Worm (Caenorhabditis elegans) whole organism, L2 larva: ENCODE data around the gene dcap-1.

Source experiments
- F13H6.1 ChIP-seq: sonication (generic microtip); optimal IDR thresholded peaks from 2 replicates; lab custom pipeline; 2016; ENCODE audit warnings: missing genetic modification characterization, missing compliant biosample characterization
- R02D3.7 ChIP-seq: fragments of 150-350 bp; optimal IDR thresholded peaks from 2 replicates; lab custom pipeline; 2014; ENCODE audit warnings: missing biosample characterization, missing genetic modification characterization
- Y55F3AM.14 ChIP-seq: fragments of 200-800 bp; sonication (Bioruptor generic); optimal IDR thresholded peaks from 2 replicates; lab custom pipeline; 2018; ENCODE audit warnings: mild to moderate bottlenecking, missing genetic modification characterization, missing compliant biosample characterization
- ZK546.5 ChIP-seq: sonication (generic microtip); optimal IDR thresholded peaks from 2 replicates; lab custom pipeline; 2017; ENCODE audit warnings: missing biosample characterization, missing genetic modification characterization
- alr-1 ChIP-seq: fragments of 150-350 bp; optimal IDR thresholded peaks from 2 replicates; lab custom pipeline; 2014; ENCODE audit warnings: missing biosample characterization, missing genetic modification characterization
- aly-2 ChIP-seq: fragments of 150-350 bp; optimal IDR thresholded peaks from 2 replicates; lab custom pipeline; 2014; ENCODE audit warnings: missing biosample characterization, missing genetic modification characterization
- ama-1 ChIP-seq: fragments of 150-350 bp; optimal IDR thresholded peaks from 2 replicates; lab custom pipeline; 2018; ENCODE audit warnings: inconsistent platforms
- blmp-1 ChIP-seq: sonication (generic microtip); optimal IDR thresholded peaks from 2 replicates; lab custom pipeline; 2017; ENCODE audit warnings: missing genetic modification characterization, mild to moderate bottlenecking, missing compliant biosample characterization, antibody characterized with exemption, moderate library complexity; ENCODE audit not compliant: insufficient read depth
- ceh-82 ChIP-seq: fragments of 150-350 bp; optimal IDR thresholded peaks from 2 replicates; lab custom pipeline; 2014; ENCODE audit warnings: missing biosample characterization, missing genetic modification characterization
- crh-2 ChIP-seq: sonication (generic microtip); optimal IDR thresholded peaks from 2 replicates; lab custom pipeline; 2017; ENCODE audit warnings: missing biosample characterization, missing genetic modification characterization
- dmd-4 ChIP-seq: sonication (generic microtip); optimal IDR thresholded peaks from 2 replicates; lab custom pipeline; 2017; ENCODE audit warnings: missing biosample characterization, missing genetic modification characterization
- egl-27 ChIP-seq: sonication (generic microtip); optimal IDR thresholded peaks from 3 replicates; lab custom pipeline; 2017; ENCODE audit warnings: missing biosample characterization, missing genetic modification reagents, missing genetic modification characterization
- elt-1 ChIP-seq: fragments of 150-350 bp; optimal IDR thresholded peaks from 2 replicates; lab custom pipeline; 2014; ENCODE audit warnings: missing biosample characterization, missing genetic modification characterization
- elt-3 ChIP-seq: sonication (generic microtip); optimal IDR thresholded peaks from 2 replicates; lab custom pipeline; 2017; ENCODE audit warnings: missing biosample characterization, missing genetic modification characterization
- fos-1 ChIP-seq: fragments of 150-350 bp; optimal IDR thresholded peaks from 2 replicates; lab custom pipeline; 2014; ENCODE audit warnings: missing biosample characterization, missing genetic modification characterization
- gmeb-1 ChIP-seq: fragments of 150-350 bp; optimal IDR thresholded peaks from 2 replicates; lab custom pipeline; 2014; ENCODE audit warnings: missing biosample characterization, missing genetic modification characterization
- lin-11 ChIP-seq: fragments of 150-350 bp; sonication (generic microtip); optimal IDR thresholded peaks from 2 replicates; lab custom pipeline; 2014; ENCODE audit warnings: missing biosample characterization, missing genetic modification characterization, inconsistent platforms, mixed read lengths
- lin-13 ChIP-seq: fragments of 150-350 bp; optimal IDR thresholded peaks from 2 replicates; lab custom pipeline; 2014; ENCODE audit warnings: missing biosample characterization, missing genetic modification reagents, missing genetic modification characterization
- lin-39 ChIP-seq: fragments of 150-350 bp; optimal IDR thresholded peaks from 2 replicates; lab custom pipeline; 2014; ENCODE audit warnings: missing biosample characterization, missing genetic modification reagents, missing genetic modification characterization
- lsy-2 ChIP-seq, 2 experiments: fragments of 150-350 bp in 1 of 2; sonication (generic microtip) in 1 of 2; optimal IDR thresholded peaks; 2 replicates each; lab custom pipeline; 2014 to 2017; ENCODE audit warnings: missing biosample characterization in 2 of 2, missing genetic modification characterization in 2 of 2
- mab-5 ChIP-seq: fragments of 150-350 bp; optimal IDR thresholded peaks from 2 replicates; lab custom pipeline; 2014; ENCODE audit warnings: missing biosample characterization, missing genetic modification characterization
- mbf-1 ChIP-seq: sonication (generic microtip); optimal IDR thresholded peaks from 2 replicates; lab custom pipeline; 2017; ENCODE audit warnings: missing biosample characterization, missing genetic modification characterization
- mdl-1 ChIP-seq, 2 experiments: fragments of 150-350 bp in 1 of 2; sonication (generic microtip) in 1 of 2; optimal IDR thresholded peaks; 2 replicates each; lab custom pipeline; 2017; ENCODE audit warnings: missing biosample characterization in 2 of 2, missing genetic modification characterization in 2 of 2
- nhr-11 ChIP-seq: fragments of 150-350 bp; optimal IDR thresholded peaks from 2 replicates; lab custom pipeline; 2014; ENCODE audit warnings: missing biosample characterization, missing genetic modification characterization
- nhr-12 ChIP-seq: fragments of 150-350 bp; optimal IDR thresholded peaks from 2 replicates; lab custom pipeline; 2014; ENCODE audit warnings: missing biosample characterization, missing genetic modification characterization
- nhr-129 ChIP-seq: fragments of 150-350 bp; optimal IDR thresholded peaks from 2 replicates; lab custom pipeline; 2014; ENCODE audit warnings: missing biosample characterization, missing genetic modification characterization
- nhr-23 ChIP-seq: fragments of 150-350 bp; optimal IDR thresholded peaks from 2 replicates; lab custom pipeline; 2014; ENCODE audit warnings: missing biosample characterization, missing genetic modification reagents, missing genetic modification characterization
- nhr-237 ChIP-seq: fragments of 150-350 bp; optimal IDR thresholded peaks from 2 replicates; lab custom pipeline; 2014; ENCODE audit warnings: missing biosample characterization, missing genetic modification characterization
- nhr-25 ChIP-seq: fragments of 150-350 bp; sonication (generic microtip); optimal IDR thresholded peaks from 3 replicates; lab custom pipeline; 2014; ENCODE audit warnings: missing biosample characterization, missing genetic modification characterization
- nhr-6 ChIP-seq: fragments of 150-350 bp; optimal IDR thresholded peaks from 2 replicates; lab custom pipeline; 2014; ENCODE audit warnings: missing biosample characterization, missing genetic modification characterization
- nhr-77 ChIP-seq: fragments of 150-350 bp; optimal IDR thresholded peaks from 2 replicates; lab custom pipeline; 2014; ENCODE audit warnings: missing biosample characterization, missing genetic modification characterization
- peb-1 ChIP-seq: fragments of 150-350 bp; optimal IDR thresholded peaks from 2 replicates; lab custom pipeline; 2014; ENCODE audit warnings: missing biosample characterization, missing genetic modification characterization
- sem-4 ChIP-seq: fragments of 150-350 bp; optimal IDR thresholded peaks from 2 replicates; lab custom pipeline; 2014; ENCODE audit warnings: missing biosample characterization, missing genetic modification reagents, missing genetic modification characterization
- skn-1 ChIP-seq: sonication (generic microtip); optimal IDR thresholded peaks from 2 replicates; lab custom pipeline; 2017; ENCODE audit warnings: missing biosample characterization, missing genetic modification characterization
- sma-3 ChIP-seq: sonication (generic microtip); optimal IDR thresholded peaks from 2 replicates; lab custom pipeline; 2016; ENCODE audit warnings: missing genetic modification reagents, missing genetic modification characterization, missing compliant biosample characterization
- sma-9 ChIP-seq, 2 experiments: fragments of 150-350 bp in 1 of 2; sonication (generic microtip) in 1 of 2; optimal IDR thresholded peaks; 2 replicates each; lab custom pipeline; 2014 to 2016; ENCODE audit warnings: missing genetic modification characterization in 2 of 2, mild to moderate bottlenecking in 1 of 2, missing biosample characterization in 1 of 2, missing compliant biosample characterization in 1 of 2, missing genetic modification reagents in 1 of 2, moderate library complexity in 1 of 2
- snpc-4 ChIP-seq: fragments of 150-350 bp; optimal IDR thresholded peaks from 2 replicates; lab custom pipeline; 2014; ENCODE audit warnings: missing biosample characterization, missing genetic modification characterization
- unc-39 ChIP-seq: fragments of 150-350 bp; optimal IDR thresholded peaks from 2 replicates; lab custom pipeline; 2014; ENCODE audit warnings: missing biosample characterization, missing genetic modification characterization
- unc-55 ChIP-seq: fragments of 150-350 bp; sonication (generic microtip); optimal IDR thresholded peaks from 3 replicates; lab custom pipeline; 2014; ENCODE audit warnings: missing biosample characterization, missing genetic modification reagents, missing genetic modification characterization
- unc-62 ChIP-seq: fragments of 150-350 bp; optimal IDR thresholded peaks from 2 replicates; lab custom pipeline; 2014; ENCODE audit warnings: missing biosample characterization, missing genetic modification reagents, missing genetic modification characterization
- zag-1 ChIP-seq: fragments of 150-350 bp; optimal IDR thresholded peaks from 2 replicates; lab custom pipeline; 2014; ENCODE audit warnings: missing biosample characterization, missing genetic modification characterization
- ztf-1 ChIP-seq: fragments of 200-800 bp; sonication (Bioruptor generic); conservative IDR thresholded peaks from 2 replicates; pipeline ENCODE4 v1.3.6; 2022; ENCODE audit warnings: missing genetic modification characterization, missing compliant biosample characterization
- ztf-11 ChIP-seq: sonication (generic microtip); optimal IDR thresholded peaks from 2 replicates; lab custom pipeline; 2017; ENCODE audit warnings: missing biosample characterization, missing genetic modification characterization
- ztf-4 ChIP-seq: fragments of 150-350 bp; optimal IDR thresholded peaks from 2 replicates; lab custom pipeline; 2014; ENCODE audit warnings: missing biosample characterization, missing genetic modification characterization

The dcap-1 gene

ce11 chrIV:1093870-1094564 is 39.4 kb upstream of the dcap-1 start, which contains the start of the genes cct-8 and Y55F3AR.2 (continued):
- TF ChIP-seq peb-1 (tag; lab: Kevin White, UChicago) (no peak), nhr-11 (no peak), skn-1 (tag; lab: Kevin White, UChicago) (peak; percentile 77), aly-2 (peak; percentile 51), ztf-1 (GFP tag; lab: Robert Waterston, UW) (0 out of 2 replicates have a peak, but pooled peaks have one; percentile 96), F13H6.1 (peak; percentile 97), lsy-2 (tag; optimal IDR thresholded peaks at IDR 0.05; lab: Kevin White, UChicago) (peak; percentile 100), nhr-6 (peak; percentile 95)

- TF ChIP-seq blmp-1 (no peak), unc-62 (no peak)
Measured at ce11 chrIV:1086913-1087312, 32.3 kb upstream of the dcap-1 start, which contains the start of gene csn-4. Gene csn-4 (minus strand): TSS chrIV:1087013.

- TF ChIP-seq fos-1 (peak; percentile 98), R02D3.7 (tag; lab: Kevin White, UChicago) (no peak)
Measured at ce11 chrIV:1075484-1075883, 20.9 kb upstream of the dcap-1 start.

- TF ChIP-seq skn-1 (tag; lab: Kevin White, UChicago) (no peak), ztf-4 (no peak), nhr-23 (tag; lab: Kevin White, UChicago) (no peak), fos-1 (no peak), unc-39 (tag; lab: Kevin White, UChicago) (no peak), ama-1 (lab: Kevin White, UChicago) (no peak), gmeb-1 (no peak)
Measured at ce11 chrIV:1074069-1074468, 19.5 kb upstream of the dcap-1 start.

ce11 chrIV:1070383-1070782 is 15.8 kb upstream of the dcap-1 start:
- peak; percentile 82 for TF ChIP-seq sem-4 (tag; lab: Kevin White, UChicago)
- peak; percentile 81 for TF ChIP-seq egl-27
- TF ChIP-seq lin-11 (tag; lab: Kevin White, UChicago): peak; percentile 85
- peak; percentile 81 for TF ChIP-seq mab-5
- TF ChIP-seq nhr-77 (tag; lab: Kevin White, UChicago): peak; percentile 15
- TF ChIP-seq unc-39 (tag; lab: Kevin White, UChicago): no peak
- TF ChIP-seq snpc-4: peak; percentile 52
- TF ChIP-seq aly-2: no peak
- TF ChIP-seq Y55F3AM.14 (GFP tag; lab: Kevin White, UChicago): no peak
- TF ChIP-seq nhr-237 (tag; lab: Kevin White, UChicago): no peak
- TF ChIP-seq alr-1 (tag; lab: Kevin White, UChicago): no peak
- TF ChIP-seq blmp-1: no peak
- peak; percentile 86 for TF ChIP-seq fos-1
- peak; percentile 63 for TF ChIP-seq lin-13 (GFP tag; lab: Kevin White, UChicago)
- TF ChIP-seq gmeb-1: peak; percentile 57
- TF ChIP-seq nhr-23 (tag; lab: Kevin White, UChicago): no peak
- no peak for TF ChIP-seq ztf-1 (GFP tag; lab: Robert Waterston, UW)
- TF ChIP-seq nhr-6: no peak
- TF ChIP-seq ZK546.5: no peak
- TF ChIP-seq mbf-1 (tag; lab: Kevin White, UChicago): no peak
- TF ChIP-seq peb-1 (tag; lab: Kevin White, UChicago): no peak
- TF ChIP-seq lin-39 (tag; lab: Kevin White, UChicago): no peak
- TF ChIP-seq ceh-82 (tag; lab: Kevin White, UChicago): peak; percentile 58
- TF ChIP-seq crh-2 (tag; lab: Kevin White, UChicago): peak; percentile 52
- TF ChIP-seq sma-3 (GFP tag; lab: Kevin White, UChicago): no peak
- peak; percentile 95 for TF ChIP-seq sma-9 (GFP tag; optimal IDR thresholded peaks at IDR 0.05; lab: Kevin White, UChicago)
- no peak for TF ChIP-seq sma-9 (tag; optimal IDR thresholded peaks at IDR 0.05; lab: Kevin White, UChicago)
- TF ChIP-seq unc-55: peak; percentile 96
- no peak for TF ChIP-seq nhr-12
- TF ChIP-seq F13H6.1: peak; percentile 100
- peak; percentile 96 for TF ChIP-seq zag-1
- TF ChIP-seq elt-3 (tag; lab: Kevin White, UChicago): no peak
- TF ChIP-seq ztf-11 (tag; lab: Kevin White, UChicago): no peak
- TF ChIP-seq elt-1: no peak
- TF ChIP-seq dmd-4 (tag; lab: Kevin White, UChicago): no peak
- peak; percentile 87 for TF ChIP-seq mdl-1 (tag; optimal IDR thresholded peaks at IDR 0.05; lab: Kevin White, UChicago)
- peak; percentile 42 to 91 for TF ChIP-seq lsy-2 (tag; optimal IDR thresholded peaks at IDR 0.05; lab: Kevin White, UChicago)
- TF ChIP-seq nhr-25: no peak
- TF ChIP-seq R02D3.7 (tag; lab: Kevin White, UChicago): peak; percentile 9
- TF ChIP-seq nhr-129 (tag; lab: Kevin White, UChicago): peak; percentile 73
